Worm (Caenorhabditis elegans) whole organism, mixed stage, embryonic: ENCODE results near the gene F37B12.3.
A peak's percentile ranks its signal among the peaks of the same experiment; 100 is the strongest.

ENCODE experiments used
- M03D4.4 ChIP-seq: sonication (generic microtip); optimal IDR thresholded peaks from 2 replicates; lab custom pipeline; 2017; ENCODE audit warnings: mild to moderate bottlenecking, missing genetic modification characterization, missing compliant biosample characterization
- bed-3 ChIP-seq: fragments of 200-800 bp; sonication (Bioruptor generic); optimal IDR thresholded peaks from 3 replicates; lab custom pipeline; 2018; ENCODE audit warnings: mild to moderate bottlenecking, missing genetic modification characterization, moderate library complexity, missing compliant biosample characterization
- blmp-1 ChIP-seq: fragments of 150-350 bp; optimal IDR thresholded peaks from 2 replicates; lab custom pipeline; 2014; ENCODE audit warnings: missing biosample characterization, missing genetic modification characterization
- ceh-43 ChIP-seq: fragments of 200-800 bp; sonication (Bioruptor generic); optimal IDR thresholded peaks from 2 replicates; lab custom pipeline; 2018; ENCODE audit warnings: mild to moderate bottlenecking, missing genetic modification characterization, moderate library complexity, missing compliant biosample characterization
- ceh-83 ChIP-seq: fragments of 200-800 bp; sonication (Bioruptor generic); optimal IDR thresholded peaks from 2 replicates; lab custom pipeline; 2018; ENCODE audit warnings: mild to moderate bottlenecking, missing genetic modification characterization, missing compliant biosample characterization
- ces-1 ChIP-seq: fragments of 150-350 bp; optimal IDR thresholded peaks from 2 replicates; lab custom pipeline; 2014; ENCODE audit warnings: missing biosample characterization, missing genetic modification reagents, missing genetic modification characterization
- cnd-1 ChIP-seq: fragments of 200-800 bp; sonication (Bioruptor generic); optimal IDR thresholded peaks from 2 replicates; lab custom pipeline; 2018; ENCODE audit warnings: mild to moderate bottlenecking, missing genetic modification characterization, missing compliant biosample characterization
- drap-1 ChIP-seq: fragments of 200-800 bp; sonication (Bioruptor generic); optimal IDR thresholded peaks from 3 replicates; lab custom pipeline; 2018; ENCODE audit warnings: mild to moderate bottlenecking, missing genetic modification characterization, missing compliant biosample characterization
- elt-1 ChIP-seq: sonication (generic microtip); optimal IDR thresholded peaks from 2 replicates; lab custom pipeline; 2017; ENCODE audit warnings: missing genetic modification characterization, mild to moderate bottlenecking, missing compliant biosample characterization, antibody characterized with exemption, moderate library complexity, borderline replicate concordance; ENCODE audit not compliant: insufficient read depth
- elt-3 ChIP-seq: fragments of 150-350 bp; optimal IDR thresholded peaks from 2 replicates; lab custom pipeline; 2014; ENCODE audit warnings: missing biosample characterization, missing genetic modification characterization
- ham-2 ChIP-seq: fragments of 200-800 bp; sonication (Bioruptor generic); optimal IDR thresholded peaks from 2 replicates; lab custom pipeline; 2018; ENCODE audit warnings: mild to moderate bottlenecking, missing genetic modification characterization, missing compliant biosample characterization
- hlh-1 ChIP-seq: fragments of 150-350 bp; optimal IDR thresholded peaks from 2 replicates; lab custom pipeline; 2014; ENCODE audit warnings: missing biosample characterization, missing genetic modification reagents, missing genetic modification characterization
- lin-13 ChIP-seq: fragments of 150-350 bp; optimal IDR thresholded peaks from 2 replicates; lab custom pipeline; 2014; ENCODE audit warnings: missing biosample characterization, missing genetic modification characterization
- lin-32 ChIP-seq: fragments of 200-800 bp; sonication (Bioruptor generic); optimal IDR thresholded peaks from 2 replicates; lab custom pipeline; 2018; ENCODE audit warnings: mild to moderate bottlenecking, missing genetic modification characterization, missing compliant biosample characterization
- mab-5 ChIP-seq: fragments of 150-350 bp; optimal IDR thresholded peaks from 2 replicates; lab custom pipeline; 2014; ENCODE audit warnings: missing biosample characterization, missing genetic modification characterization
- mep-1 ChIP-seq: fragments of 150-350 bp; optimal IDR thresholded peaks from 2 replicates; lab custom pipeline; 2017; ENCODE audit warnings: missing biosample characterization, missing genetic modification reagents, missing genetic modification characterization, inconsistent platforms
- nhr-12 ChIP-seq: fragments of 150-350 bp; optimal IDR thresholded peaks from 2 replicates; lab custom pipeline; 2014; ENCODE audit warnings: missing biosample characterization, missing genetic modification characterization
- nhr-2 ChIP-seq: fragments of 150-350 bp; optimal IDR thresholded peaks from 2 replicates; lab custom pipeline; 2014; ENCODE audit warnings: missing biosample characterization, missing genetic modification characterization
- nhr-237 ChIP-seq: fragments of 150-350 bp; optimal IDR thresholded peaks from 2 replicates; lab custom pipeline; 2014; ENCODE audit warnings: missing biosample characterization, missing genetic modification characterization
- nhr-28 ChIP-seq: fragments of 150-350 bp; optimal IDR thresholded peaks from 2 replicates; lab custom pipeline; 2014; ENCODE audit warnings: missing biosample characterization, missing genetic modification characterization
- nhr-76 ChIP-seq: sonication (generic microtip); optimal IDR thresholded peaks from 2 replicates; lab custom pipeline; 2017; ENCODE audit warnings: missing biosample characterization, missing genetic modification characterization
- pha-4 ChIP-seq: fragments of 150-350 bp; optimal IDR thresholded peaks from 2 replicates; lab custom pipeline; 2018; ENCODE audit warnings: missing biosample characterization, missing genetic modification reagents, missing genetic modification characterization
- sem-2 ChIP-seq: fragments of 200-800 bp; sonication (Bioruptor generic); optimal IDR thresholded peaks from 2 replicates; lab custom pipeline; 2018; ENCODE audit warnings: mild to moderate bottlenecking, missing genetic modification characterization, missing compliant biosample characterization
- snpc-4 ChIP-seq: fragments of 150-350 bp; optimal IDR thresholded peaks from 2 replicates; lab custom pipeline; 2014; ENCODE audit warnings: missing biosample characterization, missing genetic modification characterization
- unc-120 ChIP-seq: sonication (generic microtip); optimal IDR thresholded peaks from 2 replicates; lab custom pipeline; 2017; ENCODE audit warnings: missing genetic modification characterization, missing compliant biosample characterization; ENCODE audit not compliant: poor library complexity, severe bottlenecking
- unc-39 ChIP-seq: fragments of 150-350 bp; optimal IDR thresholded peaks from 2 replicates; lab custom pipeline; 2014; ENCODE audit warnings: missing biosample characterization, missing genetic modification characterization
- unc-62 ChIP-seq: fragments of 150-350 bp; optimal IDR thresholded peaks from 2 replicates; lab custom pipeline; 2014; ENCODE audit warnings: missing biosample characterization, missing genetic modification reagents, missing genetic modification characterization
- zip-8 ChIP-seq: fragments of 150-350 bp; optimal IDR thresholded peaks from 2 replicates; lab custom pipeline; 2014; ENCODE audit warnings: missing biosample characterization, missing genetic modification characterization
- ztf-11 ChIP-seq: fragments of 150-350 bp; optimal IDR thresholded peaks from 2 replicates; lab custom pipeline; 2014; ENCODE audit warnings: missing biosample characterization, missing genetic modification characterization

F37B12.3 gene

ce11 chrII:9028096-9028495 is 13.1 kb downstream of the F37B12.3 start:
- TF ChIP-seq elt-3 (no peak), ztf-11 (tag; lab: Kevin White, UChicago) (no peak), nhr-76 (tag; lab: Kevin White, UChicago) (no peak), unc-62 (GFP tag; lab: Kevin White, UChicago) (no peak), snpc-4 (no peak), sem-2 (GFP tag; lab: Kevin White, UChicago) (no peak), zip-8 (tag; lab: Kevin White, UChicago) (no peak), mab-5 (no peak), unc-120 (tag; lab: Kevin White, UChicago) (no peak), elt-1 (tag; lab: Kevin White, UChicago) (no peak), M03D4.4 (tag; lab: Kevin White, UChicago) (no peak), blmp-1 (tag; lab: Kevin White, UChicago) (no peak), unc-39 (tag; lab: Kevin White, UChicago) (no peak), ceh-83 (GFP tag; lab: Kevin White, UChicago) (no peak), lin-32 (no peak), nhr-28 (tag; lab: Kevin White, UChicago) (no peak), hlh-1 (tag; lab: Kevin White, UChicago) (no peak), ces-1 (GFP tag; lab: Kevin White, UChicago) (no peak)

DNA sequence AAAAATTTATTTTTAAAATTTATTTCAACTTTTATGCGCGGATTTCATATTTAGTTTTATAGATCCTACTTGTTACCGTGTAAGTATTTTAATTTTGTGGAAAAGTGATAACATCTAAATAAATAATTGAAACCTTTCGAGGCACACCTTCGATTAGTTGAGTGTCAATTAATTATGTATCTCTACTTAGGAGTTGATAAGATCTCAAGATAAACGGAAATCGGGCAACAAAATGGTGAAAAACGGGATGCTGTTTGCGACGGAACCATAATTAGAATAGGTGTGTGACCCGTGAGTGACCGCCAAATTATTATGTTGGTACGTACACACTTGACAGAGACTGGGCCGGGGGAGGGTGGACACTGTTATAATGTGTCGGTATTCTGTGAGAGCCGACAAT is 14.9 kb downstream of the F37B12.3 start:
- TF ChIP-seq nhr-2 (tag; lab: Kevin White, UChicago) = peak; percentile 44
- TF ChIP-seq drap-1 = no peak

- TF ChIP-seq mep-1 (tag; lab: Kevin White, UChicago) (no peak), mab-5 (no peak), ham-2 (GFP tag; lab: Kevin White, UChicago) (no peak)
Measured at ce11 chrII:9024312-9024711, 16.9 kb downstream of the F37B12.3 start.

ce11 chrII:9021625-9022024 is 19.6 kb downstream of the F37B12.3 start:
- TF ChIP-seq mep-1 (tag; lab: Kevin White, UChicago) (no peak), pha-4 (tag; lab: Kevin White, UChicago) (no peak), mab-5 (no peak), nhr-76 (tag; lab: Kevin White, UChicago) (no peak)
- TF ChIP-seq, all 35 proteins: peak for 0

DNA sequence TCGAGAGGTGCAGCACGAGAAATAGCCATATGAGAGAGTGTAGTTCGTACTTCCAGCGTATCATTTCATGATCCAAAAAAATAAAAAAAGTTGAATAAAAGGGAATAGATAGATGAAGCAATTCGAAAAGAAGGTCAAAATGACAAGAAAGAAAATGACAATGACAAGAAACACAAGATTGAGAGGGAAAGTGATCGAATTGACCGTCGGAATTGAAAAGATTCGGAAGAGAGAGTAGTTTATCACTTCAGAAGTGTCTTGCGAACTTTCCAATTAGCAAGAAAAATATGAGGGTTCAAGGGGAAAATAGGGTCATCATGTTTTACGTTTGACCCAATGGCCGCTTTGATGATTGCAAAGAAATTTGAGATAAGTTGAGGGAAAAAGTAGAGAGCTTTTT is 21.5 kb downstream of the F37B12.3 start, which contains the start of gene dep-1:
TSS of gene dep-1 (minus strand) at position 95 of the 400 bp plus-strand sequence.
- TF ChIP-seq unc-120 (tag; lab: Kevin White, UChicago) (no peak), snpc-4 (no peak), mab-5 (no peak), nhr-237 (tag; lab: Kevin White, UChicago) (no peak), bed-3 (no peak), lin-32 (no peak), ceh-83 (GFP tag; lab: Kevin White, UChicago) (no peak), unc-62 (GFP tag; lab: Kevin White, UChicago) (no peak), ztf-11 (tag; lab: Kevin White, UChicago) (no peak), ces-1 (GFP tag; lab: Kevin White, UChicago) (no peak), pha-4 (tag; lab: Kevin White, UChicago) (no peak), elt-3 (no peak), lin-13 (tag; lab: Kevin White, UChicago) (no peak), cnd-1 (tag; lab: Kevin White, UChicago) (no peak), mep-1 (tag; lab: Kevin White, UChicago) (no peak), unc-39 (tag; lab: Kevin White, UChicago) (no peak), ceh-43 (GFP tag; lab: Kevin White, UChicago) (no peak), nhr-12 (tag; lab: Kevin White, UChicago) (no peak)

ce11 chrII:9017628-9018027 is 23.6 kb downstream of the F37B12.3 start:
- no peak for TF ChIP-seq nhr-2 (tag; lab: Kevin White, UChicago)
- no peak for TF ChIP-seq ces-1 (GFP tag; lab: Kevin White, UChicago)
- TF ChIP-seq mep-1 (tag; lab: Kevin White, UChicago) = no peak
- no peak for TF ChIP-seq elt-1 (tag; lab: Kevin White, UChicago)
